Fruit fly (Drosophila melanogaster): ENCODE results near the gene IFT54.

DNA sequence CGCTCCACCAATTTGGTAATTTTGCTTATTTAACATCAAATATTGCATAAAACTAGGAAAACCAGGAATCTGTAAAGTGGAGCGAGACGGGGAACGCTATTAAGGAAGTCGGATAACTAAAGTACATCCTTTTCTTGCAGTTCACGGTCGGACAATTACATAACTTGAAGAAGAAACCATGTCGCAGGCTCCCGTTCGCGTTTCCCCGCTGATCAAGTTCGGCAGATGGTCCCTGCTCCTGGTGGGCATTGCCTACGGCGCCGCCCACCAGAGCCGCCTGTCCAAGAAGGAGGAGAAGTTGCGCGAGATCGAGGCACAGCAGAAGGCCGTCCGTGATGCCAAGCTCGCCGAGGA lies 24.9 kb downstream of the IFT54 start:
- no peak for TF ChIP-seq Hr83 (GFP tag; optimal IDR thresholded peaks at IDR 0.05; ENCODE audit: poor library complexity, severe bottlenecking)
- no peak for TF ChIP-seq sage (GFP tag; optimal IDR thresholded peaks at IDR 0.05)
- TF ChIP-seq br (GFP tag; optimal IDR thresholded peaks at IDR 0.05): no peak
- no peak for TF ChIP-seq Myc (optimal IDR thresholded peaks at IDR 0.05)
- TF ChIP-seq tai (GFP tag; optimal IDR thresholded peaks at IDR 0.05): no peak
- no peak for TF ChIP-seq h (GFP tag; optimal IDR thresholded peaks at IDR 0.05)
- no peak for TF ChIP-seq sv (GFP tag; optimal IDR thresholded peaks at IDR 0.05)
- no peak for TF ChIP-seq pan (optimal IDR thresholded peaks at IDR 0.05)
- no peak for TF ChIP-seq Hr78 (GFP tag; optimal IDR thresholded peaks at IDR 0.05)

Measured in whole organism, wandering third instar larva.